Worm (Caenorhabditis elegans) whole organism, L4/young adult: ENCODE data around the gene C08B6.14.

Experiments used
- W03F9.2 ChIP-seq: fragments of 150-350 bp; optimal IDR thresholded peaks from 2 replicates; lab custom pipeline; 2014; ENCODE audit warnings: missing biosample characterization, missing genetic modification characterization
- him-1 ChIP-seq: sonication (generic microtip); optimal IDR thresholded peaks from 2 replicates; lab custom pipeline; 2016; ENCODE audit warnings: missing genotype, missing genetic modification reagents, missing genetic modification characterization, missing compliant biosample characterization

- TF ChIP-seq W03F9.2 (tag; lab: Kevin White, UChicago) (no peak), him-1 (tag; lab: Kevin White, UChicago) (no peak)
These were observed 3.4 kb downstream of the C08B6.14 start, which contains the start of gene ugt-47 for ce11 chrV:10098429-10098828.
